Worm (Caenorhabditis elegans): ENCODE data around the gene Y41G9A.6.

Gene Y41G9A.6

DNA sequence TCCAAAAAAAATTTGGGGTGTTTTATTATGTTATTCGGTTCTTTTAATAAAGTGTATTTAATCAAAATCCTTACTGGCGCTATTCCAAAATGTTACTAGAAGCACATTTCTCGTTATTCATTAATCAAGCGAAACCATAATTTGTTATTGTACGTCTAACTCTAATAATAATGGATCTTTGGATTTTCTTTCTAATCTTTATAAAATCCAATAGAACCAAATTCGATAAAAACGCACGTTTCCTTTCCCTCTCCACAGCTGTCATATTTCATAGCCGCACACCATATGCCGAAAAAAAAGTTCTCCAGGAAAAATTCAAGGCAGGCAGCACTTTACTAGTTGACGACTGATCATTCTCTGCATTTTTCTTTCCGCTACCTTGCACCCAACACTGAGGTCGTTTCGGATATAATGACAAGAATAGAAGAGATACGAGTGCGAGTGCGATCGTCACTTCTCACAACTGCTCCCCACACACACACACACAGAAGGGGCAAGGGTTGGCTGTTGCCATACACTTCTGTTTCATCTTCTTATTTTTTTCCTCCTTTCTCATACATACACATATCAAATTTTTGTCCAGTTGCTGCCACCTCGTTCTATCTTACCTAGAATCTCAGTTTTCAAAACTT is 20.1 kb upstream of the Y41G9A.6 start (continued):
- TF ChIP-seq C16A3.4 (tag; optimal IDR thresholded peaks at IDR 0.05) (no peak), ceh-88 (GFP tag; IDR thresholded peaks at IDR 0.05) (no peak), rnt-1 (tag; optimal IDR thresholded peaks at IDR 0.05) (peak; percentile 38), jun-1 (tag; optimal IDR thresholded peaks at IDR 0.05) (no peak), fkh-10 (GFP tag; optimal IDR thresholded peaks at IDR 0.05) (no peak), zip-4 (GFP tag; optimal IDR thresholded peaks at IDR 0.05) (no peak), sptf-1 (tag; optimal IDR thresholded peaks at IDR 0.05) (no peak), ceh-63 (GFP tag; optimal IDR thresholded peaks at IDR 0.05) (no peak), nhr-12 (tag; optimal IDR thresholded peaks at IDR 0.05) (no peak), lin-13 (GFP tag; optimal IDR thresholded peaks at IDR 0.05) (no peak), C34B4.2 (tag; optimal IDR thresholded peaks at IDR 0.05) (no peak), Y116A8C.19 (tag; optimal IDR thresholded peaks at IDR 0.05; ENCODE audit: borderline replicate concordance) (no peak), nhr-19 (GFP tag; conservative IDR thresholded peaks at IDR 0.05) (peak; percentile 69), mdl-1 (tag; optimal IDR thresholded peaks at IDR 0.05) (peak in 1 of 2 experiments; percentile 10), tlp-1 (tag; optimal IDR thresholded peaks at IDR 0.05) (no peak), F16B12.6 (tag; optimal IDR thresholded peaks at IDR 0.05) (no peak), hlh-4 (tag; optimal IDR thresholded peaks at IDR 0.05) (no peak), dsc-1 (tag; optimal IDR thresholded peaks at IDR 0.05) (peak; percentile 68), fkh-4 (tag; optimal IDR thresholded peaks at IDR 0.05; ENCODE audit: borderline replicate concordance) (no peak), ceh-90 (tag; optimal IDR thresholded peaks at IDR 0.05) (no peak), nhr-90 (tag; optimal IDR thresholded peaks at IDR 0.05; ENCODE audit: poor library complexity) (no peak), isw-1 (GFP tag; IDR thresholded peaks at IDR 0.05) (no peak), nhr-28 (tag; optimal IDR thresholded peaks at IDR 0.05) (no peak), swsn-7 (tag; optimal IDR thresholded peaks at IDR 0.05) (peak; percentile 19), elt-2 (tag; optimal IDR thresholded peaks at IDR 0.05) (no peak), nhr-11 (tag; optimal IDR thresholded peaks at IDR 0.05) (no peak), ceh-82 (tag; optimal IDR thresholded peaks at IDR 0.05) (peak in 1 of 3 experiments; percentile 39), tbx-2 (tag; optimal IDR thresholded peaks at IDR 0.05) (peak; percentile 11), alr-1 (tag; optimal IDR thresholded peaks at IDR 0.05; ENCODE audit: borderline replicate concordance) (no peak), mep-1 (tag; optimal IDR thresholded peaks at IDR 0.05) (no peak), pag-3 (tag; optimal IDR thresholded peaks at IDR 0.05; ENCODE audit: borderline replicate concordance, insufficient read depth) (peak; percentile 68), ama-1 (optimal IDR thresholded peaks at IDR 0.05) (no peak)

DNA sequence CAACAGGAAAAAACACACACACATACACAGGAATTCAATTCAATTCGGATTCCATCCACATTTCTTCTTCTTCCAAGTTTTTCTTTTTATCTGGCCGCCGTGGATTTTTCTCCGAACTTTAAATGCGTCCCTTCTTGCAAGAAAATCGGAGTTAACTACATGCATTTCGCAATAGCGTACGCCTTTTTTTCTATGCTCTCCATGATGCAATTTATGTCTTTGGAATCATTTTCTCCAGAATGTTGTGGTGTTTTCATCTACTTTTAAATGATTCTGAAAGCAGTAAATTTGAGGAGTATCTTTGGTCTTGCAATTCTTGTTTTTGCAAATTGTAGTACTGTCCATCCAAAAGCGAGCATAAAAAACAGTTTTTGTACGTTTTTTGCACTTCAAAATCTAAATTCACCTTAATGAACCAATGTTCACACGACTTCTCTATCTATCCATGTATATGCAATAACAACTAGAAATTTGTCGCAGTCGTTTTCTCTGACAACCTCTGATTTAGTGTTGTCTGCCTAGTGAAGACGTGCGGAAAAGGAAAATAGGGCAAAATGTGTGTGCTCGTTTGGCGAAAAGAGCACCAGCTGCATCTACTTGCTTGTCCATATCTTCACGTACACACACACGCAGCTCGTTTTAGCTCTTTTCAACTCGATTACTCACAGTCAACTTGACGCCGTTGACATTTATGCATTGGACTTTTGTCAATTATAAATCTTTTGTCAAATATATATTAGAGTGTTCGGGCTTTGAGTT is 18.9 kb upstream of the Y41G9A.6 start:
- TF ChIP-seq nhr-19 (GFP tag; conservative IDR thresholded peaks at IDR 0.05), result no peak
- peak; percentile 36 for TF ChIP-seq lin-14 (GFP tag; optimal IDR thresholded peaks at IDR 0.05)
- no peak for TF ChIP-seq nhr-84 (tag; optimal IDR thresholded peaks at IDR 0.05)
- no peak for TF ChIP-seq zag-1 (tag; optimal IDR thresholded peaks at IDR 0.05)
- no peak for TF ChIP-seq tbx-2 (tag; optimal IDR thresholded peaks at IDR 0.05)
- no peak for TF ChIP-seq hpl-2 (GFP tag; optimal IDR thresholded peaks at IDR 0.05)
- TF ChIP-seq mef-2 (tag; optimal IDR thresholded peaks at IDR 0.05), result no peak
- TF ChIP-seq unc-30 (tag; optimal IDR thresholded peaks at IDR 0.05), result no peak
- no peak for TF ChIP-seq ets-5 (GFP tag; IDR thresholded peaks at IDR 0.05)
- TF ChIP-seq mdl-1 (tag; optimal IDR thresholded peaks at IDR 0.05), result no peak
- TF ChIP-seq efl-3 (GFP tag; optimal IDR thresholded peaks at IDR 0.05), result no peak
- peak; percentile 24 for TF ChIP-seq nhr-85 (tag)
- TF ChIP-seq aha-1 (tag; optimal IDR thresholded peaks at IDR 0.05), result no peak
- no peak for TF ChIP-seq elt-2 (tag; optimal IDR thresholded peaks at IDR 0.05)
- no peak for TF ChIP-seq ces-1 (GFP tag; optimal IDR thresholded peaks at IDR 0.05)
- TF ChIP-seq fkh-8 (tag; optimal IDR thresholded peaks at IDR 0.05), result peak; percentile 37
- TF ChIP-seq isw-1 (GFP tag; IDR thresholded peaks at IDR 0.05), result no peak; the same call in 1 of the 2 replicates
- no peak for TF ChIP-seq nhr-237 (tag; optimal IDR thresholded peaks at IDR 0.05)
- no peak for TF ChIP-seq sox-4 (tag; optimal IDR thresholded peaks at IDR 0.05)
- TF ChIP-seq C04F5.9 (tag; optimal IDR thresholded peaks at IDR 0.05), result no peak
- TF ChIP-seq egl-27 (tag; optimal IDR thresholded peaks at IDR 0.05), result no peak
- TF ChIP-seq xbp-1 (tag; optimal IDR thresholded peaks at IDR 0.05), result no peak
- peak; percentile 14 for TF ChIP-seq zip-4 (GFP tag; optimal IDR thresholded peaks at IDR 0.05)
- peak in 1 of 3 experiments; percentile 20 for TF ChIP-seq ceh-82 (tag; optimal IDR thresholded peaks at IDR 0.05)
- no peak for TF ChIP-seq tlp-1 (tag; optimal IDR thresholded peaks at IDR 0.05)
- TF ChIP-seq nhr-71 (tag; optimal IDR thresholded peaks at IDR 0.05), result no peak
- no peak for TF ChIP-seq nhr-90 (tag; optimal IDR thresholded peaks at IDR 0.05; ENCODE audit: poor library complexity)
- TF ChIP-seq ceh-90 (tag; optimal IDR thresholded peaks at IDR 0.05), result no peak
- no peak for TF ChIP-seq alr-1 (tag; optimal IDR thresholded peaks at IDR 0.05; ENCODE audit: borderline replicate concordance)
